Fruit fly (Drosophila melanogaster) whole organism, embryonic: ENCODE results near the gene CG12659.
A peak's percentile ranks its signal among the peaks of the same experiment; 100 is the strongest.

Source experiments
- B-H1 ChIP-seq: fragments of 200-800 bp; sonication (Bioruptor generic); IDR thresholded peaks from 3 replicates; pipeline ENCODE4 v1.3.6; 2022; ENCODE audit warnings: missing biosample characterization, missing genetic modification characterization
- Bgb ChIP-seq: fragments of 200-800 bp; sonication (Bioruptor generic); IDR thresholded peaks from 2 replicates; pipeline ENCODE4 v1.3.6; 2022; ENCODE audit warnings: missing biosample characterization, missing genetic modification characterization; ENCODE audit not compliant: partially characterized antibody
- CG10267 ChIP-seq: fragments of 200-800 bp; sonication (Bioruptor generic); optimal IDR thresholded peaks from 2 replicates; lab custom pipeline; 2018; ENCODE audit warnings: missing biosample characterization, mild to moderate bottlenecking, missing genetic modification characterization, moderate library complexity
- CG10462 ChIP-seq: fragments of 200-800 bp; sonication (Bioruptor generic); optimal IDR thresholded peaks from 2 replicates; lab custom pipeline; 2016; ENCODE audit warnings: missing biosample characterization, missing genetic modification characterization
- CG11504 ChIP-seq: fragments of 200-800 bp; sonication (Bioruptor generic); optimal IDR thresholded peaks from 3 replicates; lab custom pipeline; 2019; ENCODE audit warnings: missing biosample characterization, mild to moderate bottlenecking, missing genetic modification characterization, moderate library complexity
- CG1233 ChIP-seq: fragments of 200-800 bp; sonication (Bioruptor generic); optimal IDR thresholded peaks from 4 replicates; lab custom pipeline; 2018; ENCODE audit warnings: missing biosample characterization, mild to moderate bottlenecking, missing genetic modification characterization
- CG12744 ChIP-seq: fragments of 200-800 bp; sonication (Bioruptor generic); optimal IDR thresholded peaks from 2 replicates; lab custom pipeline; 2016; ENCODE audit warnings: missing biosample characterization, missing genetic modification characterization
- CG13296 ChIP-seq: fragments of 200-800 bp; sonication (Bioruptor generic); optimal IDR thresholded peaks from 3 replicates; lab custom pipeline; 2018; ENCODE audit warnings: missing biosample characterization, mild to moderate bottlenecking, missing genetic modification characterization
- CG17186 ChIP-seq: fragments of 200-800 bp; sonication (Bioruptor generic); optimal IDR thresholded peaks from 3 replicates; lab custom pipeline; 2017; ENCODE audit warnings: missing biosample characterization, missing genetic modification reagents, missing genetic modification characterization
- CG17568 ChIP-seq: fragments of 200-800 bp; sonication (Bioruptor generic); optimal IDR thresholded peaks from 2 replicates; lab custom pipeline; 2018; ENCODE audit warnings: missing biosample characterization, mild to moderate bottlenecking, missing genetic modification characterization, moderate library complexity
- CG2202 ChIP-seq: fragments of 200-800 bp; sonication (Bioruptor generic); optimal IDR thresholded peaks from 2 replicates; lab custom pipeline; 2018; ENCODE audit warnings: missing biosample characterization, mild to moderate bottlenecking, missing genetic modification characterization
- CG30403 ChIP-seq: fragments of 200-800 bp; sonication (Bioruptor generic); optimal IDR thresholded peaks from 3 replicates; lab custom pipeline; 2016; ENCODE audit warnings: missing biosample characterization, missing genetic modification characterization
- CG33213 ChIP-seq: fragments of 200-800 bp; sonication (Bioruptor generic); optimal IDR thresholded peaks from 3 replicates; lab custom pipeline; 2016; ENCODE audit warnings: missing biosample characterization, missing genetic modification characterization
- CG3847 ChIP-seq: fragments of 200-800 bp; sonication (Bioruptor generic); IDR thresholded peaks from 2 replicates; pipeline ENCODE4 v1.3.6; 2022; ENCODE audit warnings: missing biosample characterization, missing genetic modification characterization
- CG42726 ChIP-seq: fragments of 200-800 bp; sonication (Bioruptor generic); IDR thresholded peaks from 2 replicates; pipeline ENCODE4 v1.3.6; 2022; ENCODE audit warnings: missing biosample characterization, missing genetic modification characterization; ENCODE audit not compliant: partially characterized antibody
- CG4360 ChIP-seq: fragments of 200-800 bp; sonication (Bioruptor generic); IDR thresholded peaks from 2 replicates; pipeline ENCODE4 v1.3.6; 2022; ENCODE audit warnings: missing biosample characterization, missing genetic modification characterization
- CG4617 ChIP-seq: fragments of 200-800 bp; sonication (Bioruptor generic); optimal IDR thresholded peaks from 3 replicates; lab custom pipeline; 2016; ENCODE audit warnings: missing biosample characterization, missing genetic modification characterization, borderline replicate concordance
- CG6654 ChIP-seq: fragments of 200-800 bp; sonication (Bioruptor generic); optimal IDR thresholded peaks from 2 replicates; lab custom pipeline; 2017; ENCODE audit warnings: missing biosample characterization, mild to moderate bottlenecking, missing genetic modification characterization
- CG6791 ChIP-seq: fragments of 200-800 bp; sonication (Bioruptor generic); IDR thresholded peaks from 3 replicates; pipeline ENCODE4 v1.3.6; 2022; ENCODE audit warnings: missing biosample characterization, missing genetic modification characterization; ENCODE audit not compliant: partially characterized antibody
- CG7987 ChIP-seq: fragments of 200-800 bp; sonication (Bioruptor generic); optimal IDR thresholded peaks from 2 replicates; lab custom pipeline; 2018; ENCODE audit warnings: missing biosample characterization, mild to moderate bottlenecking, missing genetic modification characterization, moderate library complexity
- CG8388 ChIP-seq: fragments of 200-800 bp; sonication (Bioruptor generic); optimal IDR thresholded peaks from 2 replicates; lab custom pipeline; 2019; ENCODE audit warnings: missing biosample characterization, mild to moderate bottlenecking, missing genetic modification characterization, moderate library complexity
- CG8478 ChIP-seq: fragments of >200 bp; optimal IDR thresholded peaks from 2 replicates; lab custom pipeline; 2018
- Dip3 ChIP-seq: fragments of 200-800 bp; sonication (Bioruptor generic); optimal IDR thresholded peaks from 3 replicates; lab custom pipeline; 2016; ENCODE audit warnings: missing biosample characterization, missing genetic modification characterization
- Doc3 ChIP-seq: fragments of 200-800 bp; sonication (Bioruptor generic); IDR thresholded peaks from 3 replicates; pipeline ENCODE4 v1.3.6; 2022; ENCODE audit warnings: missing biosample characterization, missing genetic modification characterization; ENCODE audit not compliant: partially characterized antibody
- HLHmδ ChIP-seq: fragments of 200-800 bp; sonication (Bioruptor generic); optimal IDR thresholded peaks from 2 replicates; lab custom pipeline; 2018; ENCODE audit warnings: missing biosample characterization, mild to moderate bottlenecking, missing genetic modification characterization, moderate library complexity
- HmgD ChIP-seq: fragments of 200-800 bp; sonication (Bioruptor generic); optimal IDR thresholded peaks from 3 replicates; lab custom pipeline; 2016; ENCODE audit warnings: missing biosample characterization, missing genetic modification characterization
- Hr78 ChIP-seq, 2 experiments: fragments of 200-800 bp in 1 of 2; fragments of >200 bp in 1 of 2; sonication (Bioruptor generic) in 1 of 2; optimal IDR thresholded peaks; 2 replicates each; lab custom pipeline; 2017 to 2019; ENCODE audit warnings: missing biosample characterization in 2 of 2, missing genetic modification characterization in 2 of 2, mild to moderate bottlenecking in 1 of 2, moderate library complexity in 1 of 2
- Mes4 ChIP-seq: fragments of 200-800 bp; sonication (Bioruptor generic); optimal IDR thresholded peaks from 2 replicates; lab custom pipeline; 2016; ENCODE audit warnings: missing biosample characterization, missing genetic modification characterization
- NFAT ChIP-seq: fragments of 200-800 bp; sonication (Bioruptor generic); IDR thresholded peaks from 2 replicates; pipeline ENCODE4 v1.3.6; 2022; ENCODE audit warnings: missing biosample characterization, missing genetic modification characterization
- Nf-YC ChIP-seq: fragments of 200-800 bp; optimal IDR thresholded peaks from 3 replicates; lab custom pipeline; 2019; ENCODE audit warnings: missing biosample characterization, mild to moderate bottlenecking, missing genetic modification characterization, moderate library complexity
- Pdp1 ChIP-seq, 2 experiments: fragments of 200-800 bp; sonication (Bioruptor generic); optimal IDR thresholded peaks; 3 replicates each; lab custom pipeline; 2016; ENCODE audit warnings: missing biosample characterization in 2 of 2, missing genetic modification characterization in 2 of 2, mild to moderate bottlenecking in 1 of 2, moderate library complexity in 1 of 2
- Sox100B ChIP-seq: fragments of 200-800 bp; sonication (Bioruptor generic); optimal IDR thresholded peaks from 3 replicates; lab custom pipeline; 2018; ENCODE audit warnings: missing biosample characterization, mild to moderate bottlenecking, missing genetic modification characterization
- Sry-β ChIP-seq: fragments of 200-800 bp; sonication (Bioruptor generic); optimal IDR thresholded peaks from 2 replicates; lab custom pipeline; 2018; ENCODE audit warnings: missing biosample characterization, mild to moderate bottlenecking, missing genetic modification characterization, moderate library complexity
- ara ChIP-seq: fragments of 200-800 bp; sonication (Bioruptor generic); IDR thresholded peaks from 2 replicates; pipeline ENCODE4 v1.3.6; 2022; ENCODE audit warnings: missing biosample characterization, missing genetic modification characterization
- ash1 ChIP-seq: fragments of 200-800 bp; sonication (Bioruptor generic); optimal IDR thresholded peaks from 2 replicates; lab custom pipeline; 2018; ENCODE audit warnings: missing biosample characterization, mild to moderate bottlenecking, missing genetic modification characterization
- bbx ChIP-seq: fragments of 200-800 bp; sonication (Bioruptor generic); IDR thresholded peaks from 2 replicates; pipeline ENCODE4 v1.3.6; 2022; ENCODE audit warnings: missing biosample characterization, missing genetic modification characterization; ENCODE audit not compliant: partially characterized antibody
- caup ChIP-seq: fragments of 200-800 bp; sonication (Bioruptor generic); optimal IDR thresholded peaks from 3 replicates; lab custom pipeline; 2017; ENCODE audit warnings: missing biosample characterization, mild to moderate bottlenecking, missing genetic modification characterization, moderate library complexity; ENCODE audit not compliant: severe bottlenecking
- eve ChIP-seq, 2 experiments: fragments of >200 bp; optimal IDR thresholded peaks; 2 replicates each; lab custom pipeline; 2017; ENCODE audit warnings: missing biosample characterization in 2 of 2, missing genetic modification characterization in 2 of 2
- ftz-f1 ChIP-seq: fragments of 200-800 bp; sonication (Bioruptor generic); optimal IDR thresholded peaks from 2 replicates; lab custom pipeline; 2016; ENCODE audit warnings: missing biosample characterization, missing genetic modification characterization
- gfzf ChIP-seq: fragments of 200-800 bp; sonication (Bioruptor generic); optimal IDR thresholded peaks from 2 replicates; lab custom pipeline; 2016; ENCODE audit warnings: missing biosample characterization, mild to moderate bottlenecking, missing genetic modification characterization, moderate library complexity
- gsb-n ChIP-seq: fragments of 200-800 bp; sonication (Bioruptor generic); optimal IDR thresholded peaks from 3 replicates; lab custom pipeline; 2018; ENCODE audit warnings: missing biosample characterization, mild to moderate bottlenecking, missing genetic modification characterization
- insv ChIP-seq, 2 experiments: fragments of 200-800 bp; sonication (Bioruptor generic); optimal IDR thresholded peaks; 3 replicates each; lab custom pipeline; 2016 to 2018; ENCODE audit warnings: missing biosample characterization in 2 of 2, missing genetic modification characterization in 2 of 2
- mam ChIP-seq: fragments of 200-800 bp; sonication (Bioruptor generic); optimal IDR thresholded peaks from 3 replicates; lab custom pipeline; 2016; ENCODE audit warnings: missing biosample characterization, missing genetic modification characterization
- nerfin-1 ChIP-seq: fragments of 200-800 bp; sonication (Bioruptor generic); optimal IDR thresholded peaks from 3 replicates; lab custom pipeline; 2019; ENCODE audit warnings: missing biosample characterization, mild to moderate bottlenecking, missing genetic modification characterization, moderate library complexity
- nmo ChIP-seq: fragments of 200-800 bp; sonication (Bioruptor generic); optimal IDR thresholded peaks from 2 replicates; lab custom pipeline; 2018; ENCODE audit warnings: missing biosample characterization, mild to moderate bottlenecking, missing genetic modification characterization, moderate library complexity
- salm ChIP-seq: fragments of 200-800 bp; sonication (Bioruptor generic); optimal IDR thresholded peaks from 2 replicates; lab custom pipeline; 2018; ENCODE audit warnings: missing biosample characterization, mild to moderate bottlenecking, missing genetic modification characterization
- trh ChIP-seq: fragments of 200-800 bp; sonication (Bioruptor generic); optimal IDR thresholded peaks from 2 replicates; lab custom pipeline; 2016; ENCODE audit warnings: missing biosample characterization, missing genetic modification characterization
- twi ChIP-seq: fragments of 200-800 bp; optimal IDR thresholded peaks from 2 replicates; lab custom pipeline; 2019; ENCODE audit warnings: missing biosample characterization, mild to moderate bottlenecking, missing genetic modification characterization, moderate library complexity

CG12659 gene

DNA sequence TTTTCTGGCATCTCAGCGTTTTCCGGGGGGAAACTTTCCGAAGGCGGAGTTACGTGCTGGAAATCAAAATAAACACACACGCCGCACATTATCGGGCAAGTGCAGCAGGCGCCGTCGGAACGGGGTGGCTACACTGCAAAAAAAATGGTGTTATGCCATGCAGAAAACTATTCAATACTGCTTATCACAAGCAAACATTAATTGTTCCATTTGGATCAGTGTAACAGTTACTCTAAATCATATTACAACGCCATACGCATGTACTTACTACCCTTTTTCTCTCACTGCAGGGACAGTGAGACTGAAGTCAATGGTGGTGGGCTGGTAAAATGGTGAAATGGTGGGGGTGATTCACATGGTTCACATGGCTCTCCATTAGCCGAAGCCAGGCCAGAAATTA lies 35.6 kb upstream of the CG12659 start (continued):
- TF ChIP-seq Nf-YC (tag; lab: Kevin White, UChicago) (peak; percentile 14), CG42726 (GFP tag; lab: Robert Waterston, UW) (no peak), eve (GFP tag; optimal IDR thresholded peaks at IDR 0.05; lab: Kevin White, UChicago) (peak in 1 of 2 experiments; percentile 83), caup (GFP tag; lab: Kevin White, UChicago) (no peak), Hr78 (GFP tag; optimal IDR thresholded peaks at IDR 0.05; lab: Kevin White, UChicago) (peak in 1 of 2 experiments; percentile 30), ash1 (no peak)

DNA sequence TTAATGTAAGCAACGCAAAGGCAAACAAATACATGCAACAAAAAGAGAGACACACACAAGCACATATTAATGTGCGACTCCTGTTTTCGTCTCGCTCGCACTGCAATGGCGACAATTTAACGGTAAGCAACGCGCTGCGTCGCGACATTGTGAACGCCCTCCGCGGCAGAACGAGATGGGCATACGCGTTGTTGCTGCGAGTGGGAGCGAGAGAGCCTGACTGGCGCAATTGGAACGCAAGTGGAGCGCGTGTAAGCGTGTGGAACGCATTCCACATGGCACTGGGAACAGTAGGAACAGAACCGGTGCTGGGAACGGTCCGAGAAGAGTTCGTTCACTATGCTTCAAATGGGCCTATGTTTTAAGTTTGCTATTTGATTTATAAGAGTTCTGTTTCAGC lies 33.3 kb upstream of the CG12659 start:
- TF ChIP-seq CG17186 (no peak), B-H1 (GFP tag; lab: Robert Waterston, UW) (no peak), NFAT (no peak), HLHmδ (GFP tag; lab: Kevin White, UChicago) (peak; percentile 71), CG6654 (no peak), CG8478 (peak; percentile 99), Sox100B (GFP tag; lab: Kevin White, UChicago) (no peak), gsb-n (peak; percentile 67), mam (no peak), CG10267 (no peak), Bgb (GFP tag; lab: Robert Waterston, UW) (peak; percentile 41; the same call in 1 of the 2 replicates), trh (no peak), ftz-f1 (no peak), CG6791 (GFP tag; lab: Robert Waterston, UW) (peak; percentile 58; the same call in 2 of the 3 replicates), CG30403 (GFP tag; lab: Kevin White, UChicago) (no peak), CG4617 (GFP tag; lab: Kevin White, UChicago) (no peak), Dip3 (GFP tag; lab: Kevin White, UChicago) (no peak), CG1233 (GFP tag; lab: Kevin White, UChicago) (no peak), gfzf (GFP tag; lab: Kevin White, UChicago) (no peak), twi (tag; lab: Kevin White, UChicago) (peak; percentile 32), CG3847 (GFP tag; lab: Robert Waterston, UW) (no peak), CG17568 (GFP tag; lab: Kevin White, UChicago) (no peak), salm (tag; lab: Kevin White, UChicago) (no peak), CG7987 (GFP tag; lab: Kevin White, UChicago) (peak; percentile 91), Pdp1 (GFP tag; optimal IDR thresholded peaks at IDR 0.05; lab: Kevin White, UChicago) (peak in 1 of 2 experiments; percentile 13), CG33213 (GFP tag; lab: Kevin White, UChicago) (no peak), CG4360 (GFP tag; lab: Robert Waterston, UW) (peak; percentile 51; the same call in 1 of the 2 replicates), nmo (peak; percentile 33), CG2202 (tag; lab: Kevin White, UChicago) (peak; percentile 6), Mes4 (GFP tag; lab: Kevin White, UChicago) (no peak), CG11504 (no peak), insv (GFP tag; optimal IDR thresholded peaks at IDR 0.05; lab: Kevin White, UChicago) (no peak), CG12744 (GFP tag; lab: Kevin White, UChicago) (no peak), HmgD (GFP tag; lab: Kevin White, UChicago) (no peak), ara (GFP tag; lab: Robert Waterston, UW) (0 out of 2 replicates have a peak, but pooled peaks have one; percentile 5), Sry-β (GFP tag; lab: Kevin White, UChicago) (no peak), CG13296 (GFP tag; lab: Kevin White, UChicago) (no peak), bbx (GFP tag; lab: Robert Waterston, UW) (0 out of 2 replicates have a peak, but pooled peaks have one; percentile 35), Doc3 (no peak), CG8388 (GFP tag; lab: Kevin White, UChicago) (no peak), CG10462 (peak; percentile 11), nerfin-1 (tag; lab: Kevin White, UChicago) (peak; percentile 16)
